Worm (Caenorhabditis elegans): ENCODE results near the gene B0496.1.

B0496.1 gene

ce11 chrIV:7491464-7491863 lies 45.4 kb downstream of the B0496.1 start, which contains the start of gene F55G1.1:
Gene F55G1.1, plus strand, starts transcription at chrIV:7491764.
- TF ChIP-seq isw-1 (GFP tag; IDR thresholded peaks at IDR 0.05) (no peak), blmp-1 (tag; optimal IDR thresholded peaks at IDR 0.05) (no peak), ztf-4 (tag; optimal IDR thresholded peaks at IDR 0.05) (no peak), snu-23 (GFP tag; optimal IDR thresholded peaks at IDR 0.05) (no peak), unc-130 (tag; optimal IDR thresholded peaks at IDR 0.05) (no peak), ceh-63 (GFP tag; optimal IDR thresholded peaks at IDR 0.05) (no peak), egl-13 (tag; optimal IDR thresholded peaks at IDR 0.05) (no peak), hpl-2 (GFP tag; optimal IDR thresholded peaks at IDR 0.05) (no peak), fos-1 (tag; optimal IDR thresholded peaks at IDR 0.05) (no peak), nhr-28 (tag; optimal IDR thresholded peaks at IDR 0.05) (no peak), fkh-8 (tag; optimal IDR thresholded peaks at IDR 0.05) (no peak)
